Worm (Caenorhabditis elegans) whole organism, L1 larva: Measurements from ENCODE around the gene del-7.

Experiments used
- C04F5.9 ChIP-seq: sonication (generic microtip); optimal IDR thresholded peaks from 2 replicates; lab custom pipeline; 2016; ENCODE audit warnings: missing genetic modification characterization, missing compliant biosample characterization
- ama-1 ChIP-seq: fragments of 150-350 bp; optimal IDR thresholded peaks from 2 replicates; lab custom pipeline; 2014
- dpl-1 ChIP-seq, 3 experiments: fragments of 150-350 bp in 2 of 3; sonication (generic microtip) in 1 of 3; optimal IDR thresholded peaks; 2 replicates each; lab custom pipeline; 2014 to 2017; ENCODE audit warnings: missing biosample characterization in 3 of 3, missing genetic modification characterization in 3 of 3, missing genetic modification reagents in 3 of 3
- lin-39 ChIP-seq: fragments of 150-350 bp; optimal IDR thresholded peaks from 2 replicates; lab custom pipeline; 2014; ENCODE audit warnings: missing biosample characterization, missing genetic modification reagents, missing genetic modification characterization
- mdl-1 ChIP-seq, 2 experiments: fragments of 150-350 bp; optimal IDR thresholded peaks; 2 replicates each; lab custom pipeline; 2014 to 2017; ENCODE audit warnings: missing biosample characterization in 2 of 2, missing genetic modification characterization in 2 of 2, inconsistent platforms in 1 of 2
- nhr-11 ChIP-seq: fragments of 150-350 bp; optimal IDR thresholded peaks from 2 replicates; lab custom pipeline; 2014; ENCODE audit warnings: missing biosample characterization, missing genetic modification characterization
- nhr-28 ChIP-seq: fragments of 150-350 bp; optimal IDR thresholded peaks from 2 replicates; lab custom pipeline; 2014; ENCODE audit warnings: missing biosample characterization, missing genetic modification characterization
- pag-3 ChIP-seq: sonication (generic microtip); optimal IDR thresholded peaks from 2 replicates; lab custom pipeline; 2017; ENCODE audit warnings: missing genetic modification characterization, mild to moderate bottlenecking, missing compliant biosample characterization, antibody characterized with exemption, borderline replicate concordance; ENCODE audit not compliant: insufficient read depth
- pqm-1 ChIP-seq: sonication (generic microtip); optimal IDR thresholded peaks from 3 replicates; lab custom pipeline; 2017; ENCODE audit warnings: missing biosample characterization, missing genetic modification characterization
- snpc-4 ChIP-seq: fragments of 150-350 bp; optimal IDR thresholded peaks from 2 replicates; lab custom pipeline; 2014; ENCODE audit warnings: missing biosample characterization, missing genetic modification characterization
- sup-37 ChIP-seq: fragments of 200-800 bp; sonication (Bioruptor generic); optimal IDR thresholded peaks from 2 replicates; lab custom pipeline; 2018; ENCODE audit warnings: mild to moderate bottlenecking, missing genetic modification characterization, missing compliant biosample characterization
- unc-130 ChIP-seq: fragments of 150-350 bp; optimal IDR thresholded peaks from 2 replicates; lab custom pipeline; 2017; ENCODE audit warnings: missing biosample characterization, missing genetic modification characterization, inconsistent platforms
- unc-62 ChIP-seq: fragments of 150-350 bp; optimal IDR thresholded peaks from 2 replicates; lab custom pipeline; 2014; ENCODE audit warnings: missing biosample characterization, missing genetic modification reagents, missing genetic modification characterization
- ztf-4 ChIP-seq: fragments of 150-350 bp; optimal IDR thresholded peaks from 2 replicates; lab custom pipeline; 2014; ENCODE audit warnings: missing biosample characterization, missing genetic modification characterization

DNA sequence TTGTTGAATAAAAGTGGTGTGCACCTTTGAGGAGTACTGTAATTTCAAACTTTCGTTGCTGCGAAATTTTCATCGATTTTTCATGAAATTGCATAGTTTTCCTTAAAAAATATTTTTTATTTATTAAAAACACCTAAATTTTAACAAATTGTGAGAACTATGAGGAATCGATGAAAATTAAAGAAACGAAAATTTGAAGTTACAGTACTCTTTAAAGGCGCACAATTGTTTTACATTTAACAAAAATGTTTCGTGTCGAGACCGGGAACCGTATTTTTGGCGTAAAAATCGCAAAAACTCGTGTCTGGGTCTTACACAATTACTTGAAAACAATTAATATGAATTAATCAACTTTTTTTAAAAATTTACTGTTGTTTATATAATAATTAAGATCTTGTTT, 9.9 kb downstream of the del-7 start, which contains the start of gene rdl-1:
- TF ChIP-seq ztf-4 (tag; lab: Kevin White, UChicago): no peak
- no peak for TF ChIP-seq dpl-1 (GFP tag; optimal IDR thresholded peaks at IDR 0.05; lab: Kevin White, UChicago)
- no peak for TF ChIP-seq snpc-4
- no peak for TF ChIP-seq nhr-11
- TF ChIP-seq C04F5.9: no peak
- TF ChIP-seq unc-62 (GFP tag; lab: Kevin White, UChicago): no peak
- TF ChIP-seq unc-130 (tag; lab: Kevin White, UChicago): no peak
- TF ChIP-seq pag-3 (tag; lab: Kevin White, UChicago): no peak
- no peak for TF ChIP-seq lin-39 (tag; lab: Kevin White, UChicago)
- TF ChIP-seq pqm-1 (tag; lab: Kevin White, UChicago): no peak
- TF ChIP-seq sup-37: no peak
- TF ChIP-seq ama-1 (lab: Kevin White, UChicago): no peak
- TF ChIP-seq nhr-28: no peak
- TF ChIP-seq mdl-1 (tag; optimal IDR thresholded peaks at IDR 0.05; lab: Kevin White, UChicago): no peak
